In the genomic region with DNA sequence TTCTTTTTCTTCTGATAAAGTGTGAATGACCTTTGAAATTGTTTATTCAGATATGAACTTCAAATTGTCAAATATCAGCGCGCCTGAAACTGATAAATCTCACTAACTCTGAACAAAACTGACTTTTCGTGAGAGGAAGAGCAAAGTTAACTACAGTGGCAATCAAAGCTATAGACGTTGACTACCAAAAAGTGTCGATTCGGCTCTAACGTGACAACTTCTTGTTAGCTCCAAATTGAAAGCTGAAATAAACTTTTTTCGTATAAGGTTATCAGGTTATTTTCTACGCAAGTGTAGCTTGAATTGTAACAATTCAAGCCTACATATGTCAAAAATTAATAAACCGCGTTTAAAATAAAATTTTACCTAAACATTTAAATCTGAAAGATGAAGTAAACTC, we compare ENCODE assay signal across 2 worm cellular contexts.
TF ChIP-seq lines count a peak whose summit lies in the region.

No protein-coding gene starts in this region.

TF ChIP-seq in whole organism, L1 larva, 84 proteins besides CTCF, POLR2A, EP300 and RAD21:
- TF ChIP-seq nhr-85 (tag; lab: Kevin White, UChicago) (no peak), egl-27 (tag; optimal IDR thresholded peaks at IDR 0.05; lab: Kevin White, UChicago) (no peak), efl-1 (optimal IDR thresholded peaks at IDR 0.05; lab: Kevin White, UChicago) (no peak), efl-1 (GFP tag; optimal IDR thresholded peaks at IDR 0.05 in 1 of 2; lab: Kevin White, UChicago) (peak in 1 of 2 experiments; percentile 90), isw-1 (GFP tag; IDR thresholded peaks at IDR 0.05; lab: Robert Waterston, UW) (no peak), ceh-88 (GFP tag; IDR thresholded peaks at IDR 0.05; lab: Robert Waterston, UW) (no peak), ceh-63 (GFP tag; optimal IDR thresholded peaks at IDR 0.05; lab: Kevin White, UChicago) (no peak), pag-3 (tag; optimal IDR thresholded peaks at IDR 0.05; lab: Kevin White, UChicago; ENCODE audit: borderline replicate concordance, insufficient read depth) (no peak), ama-1 (optimal IDR thresholded peaks at IDR 0.05; lab: Kevin White, UChicago) (no peak), dsc-1 (tag; optimal IDR thresholded peaks at IDR 0.05; lab: Kevin White, UChicago) (no peak), ztf-11 (tag; optimal IDR thresholded peaks at IDR 0.05; lab: Kevin White, UChicago) (no peak), nhr-90 (tag; optimal IDR thresholded peaks at IDR 0.05; lab: Kevin White, UChicago; ENCODE audit: poor library complexity) (peak; percentile 12), nhr-71 (tag; optimal IDR thresholded peaks at IDR 0.05; lab: Kevin White, UChicago) (no peak), swsn-7 (tag; optimal IDR thresholded peaks at IDR 0.05; lab: Kevin White, UChicago) (no peak), mep-1 (tag; optimal IDR thresholded peaks at IDR 0.05; lab: Kevin White, UChicago) (no peak), unc-98 (GFP tag; IDR thresholded peaks at IDR 0.05; lab: Robert Waterston, UW) (no peak)

TF ChIP-seq in whole organism, L2 larva, 48 proteins besides CTCF, POLR2A, EP300 and RAD21:
- TF ChIP-seq crh-2 (tag; optimal IDR thresholded peaks at IDR 0.05; lab: Kevin White, UChicago) (peak; percentile 15), F13H6.1 (tag; optimal IDR thresholded peaks at IDR 0.05; lab: Kevin White, UChicago) (no peak), elt-3 (tag; optimal IDR thresholded peaks at IDR 0.05; lab: Kevin White, UChicago) (no peak), sma-9 (GFP tag; optimal IDR thresholded peaks at IDR 0.05; lab: Kevin White, UChicago) (no peak), sma-9 (tag; optimal IDR thresholded peaks at IDR 0.05; lab: Kevin White, UChicago) (no peak), gmeb-1 (tag; optimal IDR thresholded peaks at IDR 0.05; lab: Kevin White, UChicago) (peak; percentile 34), ztf-11 (tag; optimal IDR thresholded peaks at IDR 0.05; lab: Kevin White, UChicago) (no peak), ztf-4 (tag; optimal IDR thresholded peaks at IDR 0.05; lab: Kevin White, UChicago) (no peak), blmp-1 (tag; optimal IDR thresholded peaks at IDR 0.05; lab: Kevin White, UChicago; ENCODE audit: insufficient read depth) (no peak), skn-1 (tag; optimal IDR thresholded peaks at IDR 0.05; lab: Kevin White, UChicago) (no peak)
TF ChIP-seq in whole organism, L2 larva: peak in this region for 2.
